Fruit fly (Drosophila melanogaster) whole organism, embryonic: ENCODE measurements around the gene pr.

Experiments
- CG13123 ChIP-seq: fragments of 200-800 bp; sonication (Bioruptor generic); optimal IDR thresholded peaks from 2 replicates; lab custom pipeline; 2016; ENCODE audit warnings: missing biosample characterization, missing genetic modification characterization
- CG14441 ChIP-seq: fragments of 200-800 bp; sonication (Bioruptor generic); IDR thresholded peaks from 2 replicates; pipeline ENCODE4 v1.3.6; 2022; ENCODE audit warnings: missing biosample characterization, missing genetic modification characterization
- CG3163 ChIP-seq: fragments of 200-800 bp; sonication (Bioruptor generic); optimal IDR thresholded peaks from 3 replicates; lab custom pipeline; 2016; ENCODE audit warnings: missing biosample characterization, missing genetic modification characterization
- CG9797 ChIP-seq: fragments of 200-800 bp; sonication (Bioruptor generic); optimal IDR thresholded peaks from 3 replicates; lab custom pipeline; 2018; ENCODE audit warnings: missing biosample characterization, mild to moderate bottlenecking, missing genetic modification characterization
- bcd ChIP-seq: fragments of 200-800 bp; sonication (Bioruptor generic); optimal IDR thresholded peaks from 2 replicates; lab custom pipeline; 2017; ENCODE audit warnings: missing biosample characterization, mild to moderate bottlenecking, missing genetic modification characterization
- caup ChIP-seq: fragments of 200-800 bp; sonication (Bioruptor generic); optimal IDR thresholded peaks from 3 replicates; lab custom pipeline; 2017; ENCODE audit warnings: missing biosample characterization, mild to moderate bottlenecking, missing genetic modification characterization, moderate library complexity; ENCODE audit not compliant: severe bottlenecking
- crp ChIP-seq, 2 experiments: fragments of 200-800 bp; sonication (Bioruptor generic); optimal IDR thresholded peaks; 2 replicates in 1 of 2; 3 replicates in 1 of 2; lab custom pipeline; 2017; ENCODE audit warnings: missing biosample characterization in 2 of 2, missing genetic modification characterization in 2 of 2, mild to moderate bottlenecking in 1 of 2, moderate library complexity in 1 of 2
- hb ChIP-seq: fragments of 200-800 bp; sonication (Bioruptor generic); IDR thresholded peaks from 3 replicates; pipeline ENCODE4 v1.3.6; 2022; ENCODE audit warnings: missing biosample characterization, missing genetic modification characterization; ENCODE audit not compliant: partially characterized antibody
- zen2 ChIP-seq: fragments of 200-800 bp; sonication (Bioruptor generic); IDR thresholded peaks from 3 replicates; pipeline ENCODE4 v1.3.6; 2022; ENCODE audit warnings: missing biosample characterization, missing genetic modification characterization; ENCODE audit not compliant: partially characterized antibody

dm6 chr2L:20097773-20098172 lies 22.5 kb upstream of the pr start:
- TF ChIP-seq hb (GFP tag; lab: Robert Waterston, UW) (no peak), zen2 (GFP tag; lab: Robert Waterston, UW) (no peak; the same call in 2 of the 3 replicates), crp (GFP tag; optimal IDR thresholded peaks at IDR 0.05; lab: Kevin White, UChicago) (no peak), CG3163 (GFP tag; lab: Kevin White, UChicago) (no peak), bcd (no peak), CG9797 (GFP tag; lab: Kevin White, UChicago) (no peak), CG14441 (no peak), caup (GFP tag; lab: Kevin White, UChicago) (no peak), CG13123 (GFP tag; lab: Kevin White, UChicago) (no peak)
